Fruit fly (Drosophila melanogaster): ENCODE measurements around the gene CG12299.

DNA sequence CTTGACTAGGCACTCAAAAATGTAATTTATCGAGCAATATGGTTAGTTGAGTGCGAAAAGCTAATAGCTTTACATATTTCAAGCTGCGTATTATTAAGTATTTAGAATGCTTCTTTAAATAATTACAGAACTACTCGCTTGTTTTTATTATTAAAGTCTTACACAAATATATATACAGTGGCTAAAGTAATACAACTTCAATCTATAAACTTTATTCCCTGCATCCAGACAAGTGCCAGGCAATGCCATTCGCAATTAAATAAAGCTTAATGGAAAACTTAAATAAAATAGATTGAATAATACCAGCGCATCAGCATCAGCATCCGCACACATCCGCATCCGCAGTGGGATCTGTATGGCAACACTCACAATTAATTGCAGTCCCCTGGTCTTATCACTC lies 30.9 kb upstream of the CG12299 start:
- TF ChIP-seq CG34367 (tag; optimal IDR thresholded peaks at IDR 0.05) (no peak), CG4496 (GFP tag; IDR thresholded peaks at IDR 0.05) (no peak), CG12605 (GFP tag; IDR thresholded peaks at IDR 0.05) (no peak), fd96Ca (GFP tag; IDR thresholded peaks at IDR 0.05) (no peak), CG8159 (tag; optimal IDR thresholded peaks at IDR 0.05) (no peak)

Data from whole organism, pupa.